Fruit fly (Drosophila melanogaster) whole organism: ENCODE data around the gene eIF5.

ENCODE experiments used
- CG8478 ChIP-seq: fragments of >200 bp; optimal IDR thresholded peaks from 2 replicates; lab custom pipeline; 2018; ENCODE audit warnings: inconsistent platforms
- Dll ChIP-seq: fragments of >200 bp; optimal IDR thresholded peaks from 2 replicates; lab custom pipeline; 2017
- psq ChIP-seq: fragments of >200 bp; optimal IDR thresholded peaks from 2 replicates; lab custom pipeline; 2017

dm6 chrX:15940956-15941246 is 50.9 kb downstream of the eIF5 start, which contains the start of gene CG8924:
- TF ChIP-seq Dll (no peak), CG8478 (no peak), psq (lab: Kevin White, UChicago) (no peak)
